Worm (Caenorhabditis elegans): ENCODE data around the gene C05C12.1.
A peak's percentile ranks its signal among the peaks of the same experiment; 100 is the strongest.

C05C12.1 gene

DNA sequence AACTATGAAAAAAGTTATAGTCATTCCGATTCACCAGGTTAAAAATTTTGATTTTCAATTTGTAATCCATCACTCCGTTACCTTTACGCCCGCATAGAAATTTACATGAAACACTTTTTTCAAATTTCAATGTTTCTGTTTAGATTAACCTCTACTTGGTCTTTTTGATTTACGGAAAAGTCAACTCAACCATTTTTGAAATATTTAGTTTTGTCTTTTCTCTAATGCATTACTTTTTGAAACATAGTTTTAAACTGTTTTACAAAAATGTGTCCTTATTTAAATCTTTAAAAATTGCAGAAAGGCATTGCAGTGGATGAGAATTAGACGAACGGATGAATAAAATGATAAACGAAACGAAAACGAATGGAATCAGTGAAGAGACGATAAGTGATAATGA, 19.4 kb downstream of the C05C12.1 start, which contains the start of gene gtl-2:
TSS of gene gtl-2 (plus strand) at position 301 of the 400 bp plus-strand sequence.
- TF ChIP-seq egl-44 (GFP tag; IDR thresholded peaks at IDR 0.05) = no peak
- no peak for TF ChIP-seq ztf-28 (GFP tag; IDR thresholded peaks at IDR 0.05)
- no peak for TF ChIP-seq ztf-3 (GFP tag; optimal IDR thresholded peaks at IDR 0.05)
- no peak for TF ChIP-seq ceh-91 (GFP tag; IDR thresholded peaks at IDR 0.05)
- TF ChIP-seq nfya-1 (tag; optimal IDR thresholded peaks at IDR 0.05; ENCODE audit: borderline replicate concordance, insufficient read depth) = no peak
- TF ChIP-seq K12H6.12 (tag; optimal IDR thresholded peaks at IDR 0.05) = no peak
- TF ChIP-seq pha-4 (tag; optimal IDR thresholded peaks at IDR 0.05) = no peak
- no peak for TF ChIP-seq aptf-3 (GFP tag; IDR thresholded peaks at IDR 0.05)
- no peak for TF ChIP-seq hlh-26 (GFP tag; conservative IDR thresholded peaks at IDR 0.05)
- no peak for TF ChIP-seq lin-54 (GFP tag; optimal IDR thresholded peaks at IDR 0.05)
- TF ChIP-seq ceh-40 (GFP tag; IDR thresholded peaks at IDR 0.05) = no peak
- no peak for TF ChIP-seq mel-28 (tag; optimal IDR thresholded peaks at IDR 0.05; ENCODE audit: borderline replicate concordance)
- TF ChIP-seq F33H1.4 (GFP tag; IDR thresholded peaks at IDR 0.05) = no peak
- TF ChIP-seq zim-3 (tag; optimal IDR thresholded peaks at IDR 0.05) = no peak
- TF ChIP-seq ceh-27 (GFP tag; optimal IDR thresholded peaks at IDR 0.05) = no peak
- TF ChIP-seq lir-1 (GFP tag; conservative IDR thresholded peaks at IDR 0.05) = no peak

DNA sequence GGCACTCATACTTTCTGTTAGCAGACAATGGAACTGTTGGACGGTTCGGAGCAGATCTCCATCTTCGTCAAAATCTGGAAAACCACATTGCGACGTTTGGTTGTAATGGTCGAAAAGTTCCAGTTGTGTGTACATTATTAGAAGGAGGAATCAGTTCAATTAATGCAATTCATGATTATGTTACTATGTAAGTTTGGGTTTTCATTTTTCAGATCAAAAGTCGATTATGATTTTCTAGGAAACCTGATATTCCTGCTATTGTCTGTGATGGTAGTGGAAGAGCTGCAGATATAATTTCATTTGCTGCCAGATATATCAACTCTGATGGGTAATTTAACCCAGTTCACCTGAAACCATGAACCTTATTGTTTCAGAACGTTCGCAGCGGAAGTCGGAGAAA, 22.2 kb downstream of the C05C12.1 start:
- TF ChIP-seq repo-1 (tag; optimal IDR thresholded peaks at IDR 0.05) (no peak), let-526 (GFP tag; IDR thresholded peaks at IDR 0.05) (no peak), ztf-3 (GFP tag; optimal IDR thresholded peaks at IDR 0.05) (no peak), B0035.1 (tag; optimal IDR thresholded peaks at IDR 0.05) (no peak), rcor-1 (GFP tag; IDR thresholded peaks at IDR 0.05) (no peak), nhr-27 (tag; optimal IDR thresholded peaks at IDR 0.05) (no peak), tbp1 (GFP tag; optimal IDR thresholded peaks at IDR 0.05) (no peak), Y67H2A.10 (GFP tag; conservative IDR thresholded peaks at IDR 0.05) (no peak), attf-3 (GFP tag; conservative IDR thresholded peaks at IDR 0.05) (no peak), F52B5.7 (tag; optimal IDR thresholded peaks at IDR 0.05) (no peak), die-1 (tag; optimal IDR thresholded peaks at IDR 0.05) (no peak), ceh-27 (GFP tag; optimal IDR thresholded peaks at IDR 0.05) (no peak), lin-35 (GFP tag; optimal IDR thresholded peaks at IDR 0.05) (no peak), gei-17 (GFP tag; optimal IDR thresholded peaks at IDR 0.05) (no peak), Y56A3A.18 (GFP tag; IDR thresholded peaks at IDR 0.05) (no peak), bed-2 (GFP tag; IDR thresholded peaks at IDR 0.05) (no peak)

DNA sequence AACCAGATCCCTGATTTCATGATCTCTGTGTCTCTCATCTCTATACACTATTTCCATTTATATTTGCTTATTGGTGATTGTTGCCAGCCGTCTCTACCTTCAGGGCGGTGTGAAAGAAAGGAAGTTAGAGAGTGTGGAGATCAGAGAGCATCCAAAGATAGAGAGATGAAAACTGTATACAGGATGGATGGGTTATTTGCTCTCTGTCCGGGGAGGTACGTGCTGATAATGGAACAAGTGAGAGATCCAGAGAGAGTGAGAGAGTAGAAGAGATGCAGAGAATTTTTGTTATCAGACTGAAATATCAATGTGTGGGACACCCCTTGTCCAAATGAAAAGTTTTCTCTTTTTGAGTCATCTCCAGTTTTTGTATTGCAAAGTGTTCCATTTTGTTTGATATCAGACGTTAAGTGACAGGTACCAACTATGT, 30.3 kb downstream of the C05C12.1 start:
- no peak for TF ChIP-seq lsy-27 (tag; optimal IDR thresholded peaks at IDR 0.05; ENCODE audit: borderline replicate concordance, insufficient read depth)
- 0 out of 2 replicates have a peak, but pooled peaks have one; percentile 20 for TF ChIP-seq egl-44 (GFP tag; IDR thresholded peaks at IDR 0.05)
- TF ChIP-seq nhr-80 (tag; optimal IDR thresholded peaks at IDR 0.05) = peak; percentile 98
- peak; percentile 50 for TF ChIP-seq nhr-90 (tag; optimal IDR thresholded peaks at IDR 0.05)
- TF ChIP-seq hmg-1.2 (GFP tag; IDR thresholded peaks at IDR 0.05) = peak; percentile 50
- TF ChIP-seq rcor-1 (GFP tag; IDR thresholded peaks at IDR 0.05) = no peak
- TF ChIP-seq ztf-22 (GFP tag; optimal IDR thresholded peaks at IDR 0.05) = peak; percentile 62
- TF ChIP-seq unc-62 (GFP tag; optimal IDR thresholded peaks at IDR 0.05) = peak; percentile 52
- TF ChIP-seq ets-4 (GFP tag; optimal IDR thresholded peaks at IDR 0.05) = peak; percentile 52
- no peak for TF ChIP-seq ccch-3 (GFP tag; optimal IDR thresholded peaks at IDR 0.05)
- 0 out of 2 replicates have a peak, but pooled peaks have one; percentile 27 for TF ChIP-seq cebp-1 (GFP tag; IDR thresholded peaks at IDR 0.05)
- no peak for TF ChIP-seq cebp-1 (tag; optimal IDR thresholded peaks at IDR 0.05)

Measured in whole organism, young adult.